Fruit fly (Drosophila melanogaster) whole organism, embryonic: ENCODE results near the gene moody.

ENCODE experiments used
- Antp ChIP-seq: fragments of 200-800 bp; sonication (Bioruptor generic); optimal IDR thresholded peaks from 3 replicates; lab custom pipeline; 2016; ENCODE audit warnings: missing biosample characterization, missing genetic modification characterization
- Awh ChIP-seq: fragments of 200-800 bp; sonication (Bioruptor generic); IDR thresholded peaks from 2 replicates; pipeline ENCODE4, ENCODE4 v1.3.6; 2022; ENCODE audit warnings: missing biosample characterization, missing genetic modification characterization
- CG10959 ChIP-seq: fragments of 200-800 bp; sonication (Bioruptor generic); IDR thresholded peaks from 2 replicates; pipeline ENCODE4 v1.3.6; 2022; ENCODE audit warnings: missing biosample characterization, missing genetic modification characterization
- CG11247 ChIP-seq: fragments of 200-800 bp; sonication (Bioruptor generic); IDR thresholded peaks from 2 replicates; pipeline ENCODE4 v1.3.6; 2022; ENCODE audit warnings: missing biosample characterization, missing genetic modification characterization
- CG12299 ChIP-seq: fragments of 200-800 bp; sonication (Bioruptor generic); optimal IDR thresholded peaks from 2 replicates; lab custom pipeline; 2018; ENCODE audit warnings: missing biosample characterization, mild to moderate bottlenecking, missing genetic modification characterization
- CG12942 ChIP-seq: fragments of 200-800 bp; sonication (Bioruptor generic); optimal IDR thresholded peaks from 3 replicates; lab custom pipeline; 2016; ENCODE audit warnings: missing biosample characterization, missing genetic modification characterization
- CG13123 ChIP-seq: fragments of 200-800 bp; sonication (Bioruptor generic); optimal IDR thresholded peaks from 2 replicates; lab custom pipeline; 2016; ENCODE audit warnings: missing biosample characterization, missing genetic modification characterization
- CG13894 ChIP-seq: fragments of 200-800 bp; sonication (Bioruptor generic); optimal IDR thresholded peaks from 3 replicates; lab custom pipeline; 2018; ENCODE audit warnings: missing biosample characterization, mild to moderate bottlenecking, missing genetic modification characterization, moderate library complexity
- CG14014 ChIP-seq: fragments of 200-800 bp; sonication (Bioruptor generic); IDR thresholded peaks from 2 replicates; pipeline ENCODE4 v1.3.6; 2022; ENCODE audit warnings: missing biosample characterization, missing genetic modification characterization
- CG17568 ChIP-seq: fragments of 200-800 bp; sonication (Bioruptor generic); optimal IDR thresholded peaks from 2 replicates; lab custom pipeline; 2018; ENCODE audit warnings: missing biosample characterization, mild to moderate bottlenecking, missing genetic modification characterization, moderate library complexity
- CG2116 ChIP-seq: fragments of 200-800 bp; sonication (Bioruptor generic); optimal IDR thresholded peaks from 3 replicates; lab custom pipeline; 2018; ENCODE audit warnings: missing biosample characterization, mild to moderate bottlenecking, missing genetic modification characterization
- CG2120 ChIP-seq: fragments of 200-800 bp; sonication (Bioruptor generic); optimal IDR thresholded peaks from 3 replicates; lab custom pipeline; 2016; ENCODE audit warnings: missing biosample characterization, missing genetic modification characterization
- CG2199 ChIP-seq: fragments of 200-800 bp; sonication (Bioruptor generic); IDR thresholded peaks from 3 replicates; pipeline ENCODE4 v1.3.6; 2022; ENCODE audit warnings: missing biosample characterization, missing genetic modification characterization
- CG2875 ChIP-seq: fragments of 200-800 bp; sonication (Bioruptor generic); optimal IDR thresholded peaks from 2 replicates; lab custom pipeline; 2017; ENCODE audit warnings: missing biosample characterization, mild to moderate bottlenecking, missing genetic modification characterization, missing genetic modification reagents
- CG3281 ChIP-seq: fragments of 200-800 bp; sonication (Bioruptor generic); optimal IDR thresholded peaks from 3 replicates; lab custom pipeline; 2017; ENCODE audit warnings: missing biosample characterization, mild to moderate bottlenecking, missing genetic modification characterization
- CG34422 ChIP-seq: fragments of 200-800 bp; sonication (Bioruptor generic); IDR thresholded peaks from 3 replicates; pipeline ENCODE4 v1.3.6; 2022; ENCODE audit warnings: missing biosample characterization, missing genetic modification characterization
- CG42726 ChIP-seq: fragments of 200-800 bp; sonication (Bioruptor generic); IDR thresholded peaks from 2 replicates; pipeline ENCODE4 v1.3.6; 2022; ENCODE audit warnings: missing biosample characterization, missing genetic modification characterization; ENCODE audit not compliant: partially characterized antibody
- CG4707 ChIP-seq: fragments of 200-800 bp; sonication (Bioruptor generic); optimal IDR thresholded peaks from 2 replicates; lab custom pipeline; 2018; ENCODE audit warnings: missing biosample characterization, mild to moderate bottlenecking, missing genetic modification characterization, moderate library complexity
- CG6689 ChIP-seq: fragments of 200-800 bp; sonication (Bioruptor generic); IDR thresholded peaks from 2 replicates; pipeline ENCODE4 v1.3.6; 2022; ENCODE audit warnings: missing biosample characterization, missing genetic modification characterization
- CG7372 ChIP-seq: fragments of 200-800 bp; sonication (Bioruptor generic); IDR thresholded peaks from 2 replicates; pipeline ENCODE4 v1.3.6; 2022; ENCODE audit warnings: missing biosample characterization, missing genetic modification characterization
- CG8359 ChIP-seq: fragments of 200-800 bp; sonication (Bioruptor generic); optimal IDR thresholded peaks from 2 replicates; lab custom pipeline; 2017; ENCODE audit warnings: missing biosample characterization, mild to moderate bottlenecking, missing genetic modification characterization, borderline replicate concordance
- CG8478 ChIP-seq: fragments of >200 bp; optimal IDR thresholded peaks from 2 replicates; lab custom pipeline; 2018
- CG9727 ChIP-seq: fragments of 200-800 bp; sonication (Bioruptor generic); optimal IDR thresholded peaks from 3 replicates; lab custom pipeline; 2017; ENCODE audit warnings: missing biosample characterization, mild to moderate bottlenecking, missing genetic modification characterization
- Camta ChIP-seq: fragments of 200-800 bp; sonication (Bioruptor generic); optimal IDR thresholded peaks from 2 replicates; lab custom pipeline; 2016; ENCODE audit warnings: missing biosample characterization, missing genetic modification characterization
- D19A ChIP-seq: fragments of 200-800 bp; optimal IDR thresholded peaks from 3 replicates; lab custom pipeline; 2019; ENCODE audit warnings: missing biosample characterization, mild to moderate bottlenecking, missing genetic modification characterization, moderate library complexity
- Deaf1 ChIP-seq: fragments of 200-800 bp; optimal IDR thresholded peaks from 3 replicates; lab custom pipeline; 2019; ENCODE audit warnings: missing biosample characterization, mild to moderate bottlenecking, missing genetic modification characterization, moderate library complexity
- Dref ChIP-seq: fragments of 200-800 bp; sonication (Bioruptor generic); IDR thresholded peaks from 2 replicates; pipeline ENCODE4 v1.3.6; 2022; ENCODE audit warnings: missing biosample characterization, missing genetic modification characterization
- Fer2 ChIP-seq: fragments of 200-800 bp; sonication (Bioruptor generic); optimal IDR thresholded peaks from 2 replicates; lab custom pipeline; 2018; ENCODE audit warnings: missing biosample characterization, mild to moderate bottlenecking, missing genetic modification characterization, moderate library complexity
- H15 ChIP-seq: fragments of 200-800 bp; sonication (Bioruptor generic); IDR thresholded peaks from 3 replicates; pipeline ENCODE4 v1.3.6; 2022; ENCODE audit warnings: missing biosample characterization, missing genetic modification characterization
- HLH3B ChIP-seq: fragments of 200-800 bp; sonication (Bioruptor generic); IDR thresholded peaks from 2 replicates; pipeline ENCODE4 v1.3.6; 2022; ENCODE audit warnings: missing biosample characterization, missing genetic modification characterization
- HLH4C ChIP-seq: fragments of 200-800 bp; sonication (Bioruptor generic); IDR thresholded peaks from 3 replicates; pipeline ENCODE4 v1.3.6; 2022; ENCODE audit warnings: missing biosample characterization, missing genetic modification characterization; ENCODE audit not compliant: partially characterized antibody
- Hey ChIP-seq: fragments of 200-800 bp; sonication (Bioruptor generic); optimal IDR thresholded peaks from 3 replicates; lab custom pipeline; 2018; ENCODE audit warnings: missing biosample characterization, mild to moderate bottlenecking, missing genetic modification characterization
- MTF-1 ChIP-seq: fragments of 200-800 bp; sonication (Bioruptor generic); optimal IDR thresholded peaks from 2 replicates; lab custom pipeline; 2018; ENCODE audit warnings: missing biosample characterization, mild to moderate bottlenecking, missing genetic modification characterization, borderline replicate concordance
- NC2α ChIP-seq: fragments of 200-800 bp; sonication (Bioruptor generic); optimal IDR thresholded peaks from 2 replicates; lab custom pipeline; 2016; ENCODE audit warnings: missing biosample characterization, missing genetic modification characterization
- Sin3A ChIP-seq: fragments of >200 bp; optimal IDR thresholded peaks from 2 replicates; lab custom pipeline; 2018
- YL-1 ChIP-seq: fragments of 200-800 bp; sonication (Bioruptor generic); optimal IDR thresholded peaks from 3 replicates; lab custom pipeline; 2017; ENCODE audit warnings: missing biosample characterization, mild to moderate bottlenecking, missing genetic modification characterization
- ato ChIP-seq: fragments of 200-800 bp; sonication (Bioruptor generic); IDR thresholded peaks from 2 replicates; pipeline ENCODE4 v1.3.6; 2022; ENCODE audit warnings: missing biosample characterization, missing genetic modification characterization; ENCODE audit not compliant: partially characterized antibody
- caup ChIP-seq: fragments of 200-800 bp; sonication (Bioruptor generic); optimal IDR thresholded peaks from 3 replicates; lab custom pipeline; 2017; ENCODE audit warnings: missing biosample characterization, mild to moderate bottlenecking, missing genetic modification characterization, moderate library complexity; ENCODE audit not compliant: severe bottlenecking
- dmrt99B ChIP-seq: fragments of 200-800 bp; sonication (Bioruptor generic); optimal IDR thresholded peaks from 2 replicates; lab custom pipeline; 2018; ENCODE audit warnings: missing biosample characterization, mild to moderate bottlenecking, missing genetic modification characterization, moderate library complexity
- gsb-n ChIP-seq: fragments of 200-800 bp; sonication (Bioruptor generic); optimal IDR thresholded peaks from 3 replicates; lab custom pipeline; 2018; ENCODE audit warnings: missing biosample characterization, mild to moderate bottlenecking, missing genetic modification characterization
- her ChIP-seq: fragments of 200-800 bp; sonication (Bioruptor generic); optimal IDR thresholded peaks from 2 replicates; lab custom pipeline; 2016; ENCODE audit warnings: missing biosample characterization, missing genetic modification characterization
- lilli ChIP-seq: fragments of 200-800 bp; sonication (Bioruptor generic); optimal IDR thresholded peaks from 3 replicates; lab custom pipeline; 2016; ENCODE audit warnings: missing biosample characterization, missing genetic modification characterization
- lola ChIP-seq, 3 experiments: fragments of >200 bp in 2 of 3; fragments of 200-800 bp in 1 of 3; sonication (Bioruptor generic) in 1 of 3; optimal IDR thresholded peaks; 2 replicates each; lab custom pipeline; 2017 to 2019; ENCODE audit warnings: missing biosample characterization in 3 of 3, missing genetic modification characterization in 3 of 3, mild to moderate bottlenecking in 1 of 3, moderate library complexity in 1 of 3
- mam ChIP-seq: fragments of 200-800 bp; sonication (Bioruptor generic); optimal IDR thresholded peaks from 3 replicates; lab custom pipeline; 2016; ENCODE audit warnings: missing biosample characterization, missing genetic modification characterization
- nau ChIP-seq: fragments of 200-800 bp; sonication (Bioruptor generic); optimal IDR thresholded peaks from 3 replicates; lab custom pipeline; 2017; ENCODE audit warnings: missing biosample characterization, mild to moderate bottlenecking, missing genetic modification characterization, missing genetic modification reagents
- onecut ChIP-seq: fragments of 200-800 bp; sonication (Bioruptor generic); IDR thresholded peaks from 2 replicates; pipeline ENCODE4 v1.3.6; 2022; ENCODE audit warnings: missing biosample characterization, missing genetic modification characterization
- p53 ChIP-seq: fragments of 200-800 bp; sonication (Bioruptor generic); optimal IDR thresholded peaks from 2 replicates; lab custom pipeline; 2016; ENCODE audit warnings: missing biosample characterization, missing genetic modification characterization
- pb ChIP-seq: fragments of 200-800 bp; sonication (Bioruptor generic); optimal IDR thresholded peaks from 3 replicates; lab custom pipeline; 2016; ENCODE audit warnings: missing biosample characterization, missing genetic modification characterization
- sima ChIP-seq: fragments of 200-800 bp; sonication (Bioruptor generic); optimal IDR thresholded peaks from 2 replicates; lab custom pipeline; 2016; ENCODE audit warnings: missing biosample characterization, missing genetic modification characterization
- trh ChIP-seq: fragments of 200-800 bp; sonication (Bioruptor generic); optimal IDR thresholded peaks from 2 replicates; lab custom pipeline; 2016; ENCODE audit warnings: missing biosample characterization, missing genetic modification characterization
- tx ChIP-seq: fragments of 200-800 bp; sonication (Bioruptor generic); optimal IDR thresholded peaks from 2 replicates; lab custom pipeline; 2016; ENCODE audit warnings: missing biosample characterization, missing genetic modification characterization

moody gene

dm6 chrX:2083678-2084162, 33.8 kb upstream of the moody start (continued):
- TF ChIP-seq CG4707 (GFP tag; lab: Kevin White, UChicago) (peak; percentile 63), CG3281 (peak; percentile 54), caup (GFP tag; lab: Kevin White, UChicago) (peak; percentile 65), CG42726 (GFP tag; lab: Robert Waterston, UW) (no peak), Camta (GFP tag; lab: Kevin White, UChicago) (peak; percentile 84), YL-1 (GFP tag; lab: Kevin White, UChicago) (peak; percentile 11), CG34422 (GFP tag; lab: Robert Waterston, UW) (peak; percentile 89), her (GFP tag; lab: Kevin White, UChicago) (peak; percentile 87), H15 (peak; percentile 87), Dref (GFP tag; lab: Robert Waterston, UW) (no peak), CG2116 (GFP tag; lab: Kevin White, UChicago) (peak; percentile 57), CG9727 (GFP tag; lab: Kevin White, UChicago) (peak; percentile 77), CG17568 (no peak), Awh (GFP tag; lab: Robert Waterston, UW) (peak; percentile 85), Sin3A (lab: Kevin White, UChicago) (no peak), trh (GFP tag; lab: Kevin White, UChicago) (peak; percentile 25), CG2875 (peak; percentile 89), CG12942 (peak; percentile 76), MTF-1 (GFP tag; lab: Kevin White, UChicago) (peak; percentile 50), gsb-n (tag; lab: Kevin White, UChicago) (peak; percentile 85), NC2α (GFP tag; lab: Kevin White, UChicago) (peak; percentile 69), HLH3B (GFP tag; lab: Robert Waterston, UW) (peak; percentile 85), Fer2 (tag; lab: Kevin White, UChicago) (no peak), D19A (tag; lab: Kevin White, UChicago) (peak; percentile 83), lilli (GFP tag; lab: Kevin White, UChicago) (peak; percentile 81), nau (GFP tag; lab: Kevin White, UChicago) (peak; percentile 93), CG13894 (tag; lab: Kevin White, UChicago) (no peak), CG14014 (GFP tag; lab: Robert Waterston, UW) (peak; percentile 71; the same call in 1 of the 2 replicates), onecut (GFP tag; lab: Robert Waterston, UW) (peak; percentile 71), tx (GFP tag; lab: Kevin White, UChicago) (peak; percentile 81), lola (GFP tag; optimal IDR thresholded peaks at IDR 0.05; lab: Kevin White, UChicago) (peak in 1 of 3 experiments; percentile 70), p53 (GFP tag; lab: Kevin White, UChicago) (peak; percentile 22), ato (no peak), Deaf1 (peak; percentile 44), CG2199 (GFP tag; lab: Robert Waterston, UW) (peak; percentile 45; the same call in 1 of the 3 replicates), HLH4C (GFP tag; lab: Robert Waterston, UW) (no peak; the same call in 2 of the 3 replicates), mam (peak; percentile 84), CG8478 (lab: Kevin White, UChicago) (no peak), Antp (GFP tag; lab: Kevin White, UChicago) (peak; percentile 88), CG11247 (GFP tag; lab: Robert Waterston, UW) (peak; percentile 70), sima (no peak), CG6689 (GFP tag; lab: Robert Waterston, UW) (peak; percentile 82), CG7372 (GFP tag; lab: Robert Waterston, UW) (peak; percentile 58), dmrt99B (tag; lab: Kevin White, UChicago) (peak; percentile 86), CG12299 (tag; lab: Kevin White, UChicago) (peak; percentile 65), CG8359 (peak; percentile 34), pb (GFP tag; lab: Kevin White, UChicago) (peak; percentile 83), CG10959 (GFP tag; lab: Robert Waterston, UW) (peak; percentile 78), CG13123 (GFP tag; lab: Kevin White, UChicago) (peak; percentile 27), Hey (tag; lab: Kevin White, UChicago) (no peak), CG2120 (peak; percentile 77)
